Worm (Caenorhabditis elegans) whole organism, early embryonic: ENCODE measurements around the gene nac-1.

Experiments
- B0310.2 ChIP-seq: sonication (generic microtip); optimal IDR thresholded peaks from 2 replicates; lab custom pipeline; 2016; ENCODE audit warnings: mild to moderate bottlenecking, missing genetic modification characterization, missing compliant biosample characterization
- F13C5.2 ChIP-seq: sonication (generic microtip); optimal IDR thresholded peaks from 2 replicates; lab custom pipeline; 2017; ENCODE audit warnings: mild to moderate bottlenecking, missing genetic modification characterization, inconsistent platforms, missing compliant biosample characterization
- aly-1 ChIP-seq: sonication (generic microtip); optimal IDR thresholded peaks from 2 replicates; lab custom pipeline; 2016; ENCODE audit warnings: missing genetic modification characterization, missing compliant biosample characterization
- ama-1 ChIP-seq: fragments of 150-350 bp; optimal IDR thresholded peaks from 2 replicates; lab custom pipeline; 2014
- ceh-13 ChIP-seq: fragments of 200-800 bp; sonication (Bioruptor generic); optimal IDR thresholded peaks from 2 replicates; lab custom pipeline; 2018; ENCODE audit warnings: mild to moderate bottlenecking, missing genetic modification characterization, missing compliant biosample characterization
- ceh-36 ChIP-seq: sonication (generic microtip); optimal IDR thresholded peaks from 2 replicates; lab custom pipeline; 2016; ENCODE audit warnings: missing genetic modification characterization, inconsistent platforms, missing compliant biosample characterization
- ets-7 ChIP-seq: sonication (generic microtip); optimal IDR thresholded peaks from 2 replicates; lab custom pipeline; 2016; ENCODE audit warnings: missing genotype, missing genetic modification characterization, missing compliant biosample characterization
- flt-1 ChIP-seq: fragments of 200-800 bp; sonication (Bioruptor generic); IDR thresholded peaks from 2 replicates; pipeline ENCODE4 v1.3.6; 2022; ENCODE audit warnings: missing genetic modification characterization, missing compliant biosample characterization
- hmbx-1 ChIP-seq: sonication (generic microtip); optimal IDR thresholded peaks from 2 replicates; lab custom pipeline; 2016; ENCODE audit warnings: mild to moderate bottlenecking, missing genetic modification characterization, missing compliant biosample characterization
- hmg-4 ChIP-seq: fragments of 200-800 bp; sonication (Bioruptor generic); optimal IDR thresholded peaks from 2 replicates; lab custom pipeline; 2018; ENCODE audit warnings: mild to moderate bottlenecking, missing genetic modification characterization, missing compliant biosample characterization
- hnd-1 ChIP-seq: sonication (generic microtip); optimal IDR thresholded peaks from 2 replicates; lab custom pipeline; 2016; ENCODE audit warnings: missing genetic modification characterization, missing compliant biosample characterization
- pes-1 ChIP-seq: fragments of 200-800 bp; sonication (Bioruptor generic); IDR thresholded peaks from 2 replicates; pipeline ENCODE4 v1.3.6; 2022; ENCODE audit warnings: missing genetic modification reagents, missing genetic modification characterization, missing compliant biosample characterization
- scrt-1 ChIP-seq: fragments of 200-800 bp; sonication (Bioruptor generic); IDR thresholded peaks from 2 replicates; pipeline ENCODE4 v1.3.6; 2022; ENCODE audit warnings: missing genetic modification characterization, missing compliant biosample characterization
- sea-1 ChIP-seq: fragments of 200-800 bp; sonication (Bioruptor generic); conservative IDR thresholded peaks from 2 replicates; pipeline ENCODE4 v1.3.6; 2022; ENCODE audit warnings: missing genetic modification characterization, missing compliant biosample characterization
- tbx-11 ChIP-seq: fragments of 200-800 bp; sonication (Bioruptor generic); IDR thresholded peaks from 2 replicates; pipeline ENCODE4 v1.3.6; 2022; ENCODE audit warnings: missing genetic modification characterization, missing compliant biosample characterization
- tbx-37 ChIP-seq: fragments of 200-800 bp; sonication (Bioruptor generic); conservative IDR thresholded peaks from 2 replicates; pipeline ENCODE4 v1.3.6; 2022; ENCODE audit warnings: missing genetic modification reagents, missing genetic modification characterization, missing compliant biosample characterization
- tra-4 ChIP-seq: sonication (generic microtip); optimal IDR thresholded peaks from 2 replicates; lab custom pipeline; 2017; ENCODE audit warnings: missing genetic modification characterization, missing compliant biosample characterization

Gene nac-1

DNA sequence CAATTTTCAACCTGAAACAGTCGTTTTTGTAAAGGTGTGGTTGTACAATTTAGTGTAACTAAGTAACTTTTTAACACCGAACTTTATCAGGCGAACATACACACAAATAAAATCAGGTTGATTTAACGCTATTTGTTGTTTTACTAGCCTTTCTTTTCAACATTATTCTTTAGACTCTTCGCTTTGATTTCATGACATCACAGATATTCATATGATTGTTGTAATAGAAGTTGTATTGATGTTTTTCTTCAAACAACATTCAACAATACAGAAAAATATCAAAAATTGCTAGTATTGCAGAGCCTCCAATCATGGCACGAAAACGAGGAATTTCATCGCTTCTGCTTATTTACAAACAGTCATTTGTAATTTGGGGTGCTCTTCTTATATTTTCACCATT, at the start of gene nac-1:
Gene nac-1 (plus strand): TSS at position 301 of the 400 bp plus-strand sequence.
- TF ChIP-seq scrt-1 (GFP tag; lab: Robert Waterston, UW): no peak
- TF ChIP-seq F13C5.2 (tag; lab: Kevin White, UChicago): no peak
- no peak for TF ChIP-seq hmbx-1 (tag; lab: Kevin White, UChicago)
- TF ChIP-seq B0310.2 (tag; lab: Kevin White, UChicago): no peak
- no peak for TF ChIP-seq pes-1 (GFP tag; lab: Robert Waterston, UW)
- no peak for TF ChIP-seq tbx-11 (GFP tag; lab: Robert Waterston, UW)
- TF ChIP-seq tra-4 (tag; lab: Kevin White, UChicago): no peak
- no peak for TF ChIP-seq ama-1
- no peak for TF ChIP-seq ceh-13 (GFP tag; lab: Kevin White, UChicago)
- TF ChIP-seq ceh-36 (tag; lab: Kevin White, UChicago): no peak
- no peak for TF ChIP-seq flt-1 (GFP tag; lab: Robert Waterston, UW)
- TF ChIP-seq ets-7: no peak
- no peak for TF ChIP-seq hmg-4 (GFP tag; lab: Kevin White, UChicago)
- no peak for TF ChIP-seq hnd-1 (tag; lab: Kevin White, UChicago)
- TF ChIP-seq tbx-37: no peak
- no peak for TF ChIP-seq sea-1 (GFP tag; lab: Robert Waterston, UW)
- no peak for TF ChIP-seq aly-1

DNA sequence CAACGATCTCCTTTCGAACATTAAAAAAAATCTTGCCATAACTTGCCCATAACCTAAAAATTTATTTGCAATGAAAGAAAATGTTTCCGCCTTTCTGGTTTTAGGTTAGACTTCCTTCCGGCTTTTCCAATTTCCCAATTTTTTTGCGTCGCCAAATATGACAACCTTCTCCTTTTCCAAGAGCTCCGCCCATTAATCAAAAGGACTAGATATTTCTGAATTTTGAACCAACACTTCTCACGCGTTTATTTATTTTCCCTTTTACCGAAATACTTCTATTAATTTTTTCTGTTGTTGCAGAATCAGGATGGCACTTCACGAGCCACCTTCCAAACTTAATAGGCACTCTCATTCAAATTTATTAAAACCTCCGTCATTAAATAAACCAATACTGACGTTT, 49.3 kb upstream of the nac-1 start, which contains the start of gene egrh-1:
Gene egrh-1 (plus strand): TSS at position 301 of the 400 bp plus-strand sequence.
- TF ChIP-seq ceh-36 (tag; lab: Kevin White, UChicago) (no peak), scrt-1 (GFP tag; lab: Robert Waterston, UW) (no peak), sea-1 (GFP tag; lab: Robert Waterston, UW) (no peak), hmg-4 (GFP tag; lab: Kevin White, UChicago) (no peak), flt-1 (GFP tag; lab: Robert Waterston, UW) (no peak), ets-7 (no peak), tbx-11 (GFP tag; lab: Robert Waterston, UW) (no peak), aly-1 (no peak), hmbx-1 (tag; lab: Kevin White, UChicago) (no peak), F13C5.2 (tag; lab: Kevin White, UChicago) (no peak), tbx-37 (no peak), ceh-13 (GFP tag; lab: Kevin White, UChicago) (no peak), tra-4 (tag; lab: Kevin White, UChicago) (no peak), B0310.2 (tag; lab: Kevin White, UChicago) (no peak), ama-1 (no peak), pes-1 (GFP tag; lab: Robert Waterston, UW) (no peak), hnd-1 (tag; lab: Kevin White, UChicago) (no peak)

DNA sequence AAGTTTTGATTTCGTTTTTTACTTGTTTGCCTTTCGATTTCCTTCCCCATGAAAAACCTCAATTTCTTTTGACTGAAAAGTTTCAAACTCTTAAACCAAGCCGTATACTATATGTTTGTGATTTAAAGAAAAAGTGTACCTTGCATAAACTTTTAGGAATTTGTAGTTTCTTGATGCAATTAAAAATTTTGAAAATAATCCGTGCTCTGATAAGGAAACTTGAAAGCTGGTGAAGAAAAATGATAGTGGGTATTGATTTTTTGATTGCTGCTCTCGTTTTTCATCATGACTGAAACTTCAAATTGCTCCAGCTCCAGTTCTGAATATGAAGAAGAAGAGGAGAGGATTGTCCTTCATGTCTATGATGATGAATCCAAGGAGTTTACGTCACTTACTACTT, 45.9 kb upstream of the nac-1 start, which contains the start of gene acd-3:
Gene acd-3 (plus strand): TSS at position 222 of the 400 bp plus-strand sequence.
- TF ChIP-seq ama-1 (no peak), ets-7 (no peak), ceh-13 (GFP tag; lab: Kevin White, UChicago) (no peak), hmbx-1 (tag; lab: Kevin White, UChicago) (no peak), aly-1 (no peak), scrt-1 (GFP tag; lab: Robert Waterston, UW) (no peak), sea-1 (GFP tag; lab: Robert Waterston, UW) (no peak), F13C5.2 (tag; lab: Kevin White, UChicago) (no peak)

DNA sequence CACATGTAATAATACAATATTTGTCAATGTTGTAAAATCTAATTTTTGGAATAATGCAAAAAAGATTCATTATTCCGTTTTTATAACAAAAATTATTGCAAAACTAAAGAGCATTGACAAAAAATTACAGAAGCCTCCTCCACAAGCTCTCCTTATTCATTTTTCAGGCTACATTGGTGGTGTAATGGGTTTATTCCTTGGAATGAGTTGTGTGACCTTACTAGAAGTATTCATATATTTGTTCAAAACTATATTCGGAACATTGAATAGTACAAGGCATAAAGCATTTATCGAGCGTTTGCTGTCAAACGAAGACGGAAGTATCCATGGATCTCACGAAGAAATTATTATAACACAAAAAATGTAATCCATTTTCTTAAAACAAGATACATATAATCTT, 43.0 kb upstream of the nac-1 start:
- TF ChIP-seq ceh-36 (tag; lab: Kevin White, UChicago) (no peak), hnd-1 (tag; lab: Kevin White, UChicago) (no peak), B0310.2 (tag; lab: Kevin White, UChicago) (no peak), pes-1 (GFP tag; lab: Robert Waterston, UW) (no peak), hmbx-1 (tag; lab: Kevin White, UChicago) (no peak), ceh-13 (GFP tag; lab: Kevin White, UChicago) (no peak), aly-1 (no peak), ets-7 (no peak)

DNA sequence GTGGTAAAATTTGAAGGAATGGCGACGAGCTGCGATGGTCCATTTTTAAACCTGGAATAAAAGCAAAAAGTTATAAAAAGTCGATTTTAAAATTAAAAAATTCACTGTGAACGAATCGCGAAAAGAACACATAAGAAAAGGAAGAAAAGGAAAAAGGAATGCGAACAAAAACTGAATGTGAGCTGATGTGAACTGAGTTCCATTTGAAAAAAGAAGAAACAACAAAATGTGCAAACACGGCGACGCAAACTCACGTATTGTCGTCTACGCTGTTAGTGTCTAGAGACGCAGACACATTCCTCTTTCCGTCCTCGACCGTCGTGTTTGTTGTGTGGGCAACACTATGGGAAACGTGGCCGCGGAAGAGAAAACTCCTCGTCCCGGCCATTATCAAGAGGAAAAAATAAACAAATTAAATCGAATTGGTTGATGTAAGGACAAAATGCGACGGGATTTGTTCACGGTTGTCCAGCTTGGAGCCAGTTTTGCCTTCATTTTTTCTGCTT, 41.2 kb upstream of the nac-1 start, which contains the start of the genes C27C12.1 and C27C12.4:
Gene C27C12.1 (minus strand): TSS at position 51 of the 506 bp plus-strand sequence.
Gene C27C12.4 (plus strand): TSS at position 375 of the 506 bp plus-strand sequence.
- TF ChIP-seq ets-7 (no peak), F13C5.2 (tag; lab: Kevin White, UChicago) (peak; percentile 67), pes-1 (GFP tag; lab: Robert Waterston, UW) (no peak), B0310.2 (tag; lab: Kevin White, UChicago) (no peak), hmg-4 (GFP tag; lab: Kevin White, UChicago) (peak; percentile 67), tbx-37 (peak; percentile 58; the same call in 1 of the 2 replicates), hmbx-1 (tag; lab: Kevin White, UChicago) (no peak)

DNA sequence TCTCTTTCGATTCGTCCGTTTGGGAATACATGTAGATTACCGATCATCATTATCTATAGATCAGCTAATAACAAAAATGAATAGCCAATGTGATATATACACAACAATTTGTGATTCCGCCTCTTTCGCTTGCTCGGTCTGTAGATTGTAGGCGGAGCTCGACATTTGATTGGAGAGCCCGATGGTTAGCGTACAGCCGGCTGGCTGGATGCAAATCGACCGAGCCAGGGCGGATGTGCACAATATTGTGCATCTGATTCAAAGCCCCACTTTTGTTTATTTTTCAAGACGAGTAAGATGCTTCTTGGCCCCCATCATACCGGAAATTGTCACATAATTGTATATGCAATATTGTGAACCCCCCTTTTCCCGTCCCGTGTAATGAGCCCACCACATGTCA, 33.2 kb upstream of the nac-1 start, which contains the start of gene dmd-4:
Gene dmd-4 (minus strand): TSS at position 101 of the 400 bp plus-strand sequence.
- TF ChIP-seq F13C5.2 (tag; lab: Kevin White, UChicago) (no peak), hnd-1 (tag; lab: Kevin White, UChicago) (no peak), tra-4 (tag; lab: Kevin White, UChicago) (no peak), ets-7 (no peak), hmbx-1 (tag; lab: Kevin White, UChicago) (no peak), flt-1 (GFP tag; lab: Robert Waterston, UW) (no peak), sea-1 (GFP tag; lab: Robert Waterston, UW) (no peak), ama-1 (no peak), tbx-11 (GFP tag; lab: Robert Waterston, UW) (no peak), ceh-13 (GFP tag; lab: Kevin White, UChicago) (no peak), scrt-1 (GFP tag; lab: Robert Waterston, UW) (no peak), aly-1 (no peak), tbx-37 (no peak), pes-1 (GFP tag; lab: Robert Waterston, UW) (no peak)

DNA sequence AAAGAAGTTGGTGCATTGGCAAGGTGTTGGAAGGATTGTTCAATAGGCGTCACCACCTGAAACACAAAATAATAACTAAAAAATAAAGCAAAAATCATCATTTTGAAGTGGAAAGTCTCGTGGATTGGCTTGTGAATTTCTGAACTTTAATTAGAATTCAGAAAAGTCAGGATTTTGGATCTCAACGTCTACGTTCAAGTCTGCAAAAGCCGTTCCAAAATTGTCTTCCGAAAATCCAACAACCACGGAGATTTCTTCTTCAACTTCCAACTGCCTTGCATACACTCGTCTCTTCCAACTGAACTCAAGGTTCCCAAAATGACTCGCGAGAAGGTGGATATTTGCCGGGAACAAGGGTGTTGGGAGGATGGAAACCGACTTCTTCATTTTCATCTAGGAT, 29.2 kb upstream of the nac-1 start, which contains the start of gene C27C12.3:
Gene C27C12.3 (minus strand): TSS at position 101 of the 400 bp plus-strand sequence.
- no peak for TF ChIP-seq ets-7
- TF ChIP-seq sea-1 (GFP tag; lab: Robert Waterston, UW): no peak
- TF ChIP-seq hnd-1 (tag; lab: Kevin White, UChicago): no peak
- no peak for TF ChIP-seq ceh-36 (tag; lab: Kevin White, UChicago)
- no peak for TF ChIP-seq flt-1 (GFP tag; lab: Robert Waterston, UW)
- no peak for TF ChIP-seq tbx-11 (GFP tag; lab: Robert Waterston, UW)
- TF ChIP-seq hmg-4 (GFP tag; lab: Kevin White, UChicago): no peak
- no peak for TF ChIP-seq hmbx-1 (tag; lab: Kevin White, UChicago)
- TF ChIP-seq B0310.2 (tag; lab: Kevin White, UChicago): no peak
- no peak for TF ChIP-seq pes-1 (GFP tag; lab: Robert Waterston, UW)
- TF ChIP-seq tra-4 (tag; lab: Kevin White, UChicago): no peak
- TF ChIP-seq ama-1: no peak
- TF ChIP-seq tbx-37: no peak
- TF ChIP-seq F13C5.2 (tag; lab: Kevin White, UChicago): no peak
- no peak for TF ChIP-seq ceh-13 (GFP tag; lab: Kevin White, UChicago)
- TF ChIP-seq aly-1: no peak
